Fruit fly (Drosophila melanogaster) whole organism, embryonic: ENCODE measurements around the gene CG42638.
A peak's percentile ranks its signal among the peaks of the same experiment; 100 is the strongest.

Experiments
- ATbp ChIP-seq: fragments of 200-800 bp; sonication (Bioruptor generic); optimal IDR thresholded peaks from 2 replicates; lab custom pipeline; 2017; ENCODE audit warnings: missing biosample characterization, mild to moderate bottlenecking, missing genetic modification characterization, missing genetic modification reagents
- Adf1 ChIP-seq: fragments of 200-800 bp; sonication (Bioruptor generic); IDR thresholded peaks from 2 replicates; pipeline ENCODE4 v1.3.6; 2022; ENCODE audit warnings: missing biosample characterization, missing genetic modification characterization
- Awh ChIP-seq: fragments of 200-800 bp; sonication (Bioruptor generic); IDR thresholded peaks from 2 replicates; pipeline ENCODE4, ENCODE4 v1.3.6; 2022; ENCODE audit warnings: missing biosample characterization, missing genetic modification characterization
- B-H1 ChIP-seq: fragments of 200-800 bp; sonication (Bioruptor generic); IDR thresholded peaks from 3 replicates; pipeline ENCODE4 v1.3.6; 2022; ENCODE audit warnings: missing biosample characterization, missing genetic modification characterization
- Bdp1 ChIP-seq: fragments of 200-800 bp; sonication (Bioruptor generic); optimal IDR thresholded peaks from 3 replicates; lab custom pipeline; 2016; ENCODE audit warnings: missing biosample characterization, missing genetic modification characterization
- CG1024 ChIP-seq: fragments of 200-800 bp; sonication (Bioruptor generic); IDR thresholded peaks from 2 replicates; pipeline ENCODE4 v1.3.6; 2022; ENCODE audit warnings: missing biosample characterization, missing genetic modification characterization
- CG10267 ChIP-seq: fragments of 200-800 bp; sonication (Bioruptor generic); optimal IDR thresholded peaks from 2 replicates; lab custom pipeline; 2018; ENCODE audit warnings: missing biosample characterization, mild to moderate bottlenecking, missing genetic modification characterization, moderate library complexity
- CG10274 ChIP-seq: fragments of 200-800 bp; sonication (Bioruptor generic); optimal IDR thresholded peaks from 3 replicates; lab custom pipeline; 2017; ENCODE audit warnings: missing biosample characterization, mild to moderate bottlenecking, missing genetic modification characterization
- CG10654 ChIP-seq: fragments of 200-800 bp; sonication (Bioruptor generic); optimal IDR thresholded peaks from 2 replicates; lab custom pipeline; 2016; ENCODE audit warnings: missing biosample characterization, missing genetic modification characterization
- CG12744 ChIP-seq: fragments of 200-800 bp; sonication (Bioruptor generic); optimal IDR thresholded peaks from 2 replicates; lab custom pipeline; 2016; ENCODE audit warnings: missing biosample characterization, missing genetic modification characterization
- CG13894 ChIP-seq: fragments of 200-800 bp; sonication (Bioruptor generic); optimal IDR thresholded peaks from 3 replicates; lab custom pipeline; 2018; ENCODE audit warnings: missing biosample characterization, mild to moderate bottlenecking, missing genetic modification characterization, moderate library complexity
- CG15073 ChIP-seq: fragments of 200-800 bp; sonication (Bioruptor generic); optimal IDR thresholded peaks from 2 replicates; lab custom pipeline; 2016; ENCODE audit warnings: missing biosample characterization, missing genetic modification characterization
- CG16815 ChIP-seq: fragments of 200-800 bp; sonication (Bioruptor generic); optimal IDR thresholded peaks from 3 replicates; lab custom pipeline; 2017; ENCODE audit warnings: missing biosample characterization, mild to moderate bottlenecking, missing genetic modification characterization
- CG2889 ChIP-seq: fragments of 200-800 bp; sonication (Bioruptor generic); IDR thresholded peaks from 3 replicates; pipeline ENCODE4 v1.3.6; 2022; ENCODE audit warnings: missing biosample characterization, missing genetic modification characterization
- CG3407 ChIP-seq: fragments of 200-800 bp; sonication (Bioruptor generic); optimal IDR thresholded peaks from 2 replicates; lab custom pipeline; 2018; ENCODE audit warnings: missing biosample characterization, mild to moderate bottlenecking, missing genetic modification characterization
- CG34422 ChIP-seq: fragments of 200-800 bp; sonication (Bioruptor generic); IDR thresholded peaks from 3 replicates; pipeline ENCODE4 v1.3.6; 2022; ENCODE audit warnings: missing biosample characterization, missing genetic modification characterization
- CG3838 ChIP-seq: fragments of 200-800 bp; sonication (Bioruptor generic); optimal IDR thresholded peaks from 3 replicates; lab custom pipeline; 2016; ENCODE audit warnings: missing biosample characterization, missing genetic modification characterization
- CG4282 ChIP-seq: fragments of 200-800 bp; sonication (Bioruptor generic); optimal IDR thresholded peaks from 2 replicates; lab custom pipeline; 2016; ENCODE audit warnings: missing biosample characterization, missing genetic modification characterization
- CG4404 ChIP-seq: fragments of 200-800 bp; sonication (Bioruptor generic); IDR thresholded peaks from 2 replicates; pipeline ENCODE4 v1.3.6; 2022; ENCODE audit warnings: missing biosample characterization, missing genetic modification characterization
- CG4820 ChIP-seq: fragments of 200-800 bp; sonication (Bioruptor generic); optimal IDR thresholded peaks from 3 replicates; lab custom pipeline; 2016; ENCODE audit warnings: missing biosample characterization, missing genetic modification characterization
- CG9609 ChIP-seq: fragments of 200-800 bp; sonication (Bioruptor generic); optimal IDR thresholded peaks from 3 replicates; lab custom pipeline; 2016; ENCODE audit warnings: missing biosample characterization, missing genetic modification characterization
- D ChIP-seq, 2 experiments: fragments of 200-800 bp in 1 of 2; fragments of >200 bp in 1 of 2; sonication (Bioruptor generic) in 1 of 2; optimal IDR thresholded peaks; 2 replicates in 1 of 2; 3 replicates in 1 of 2; lab custom pipeline; 2017; ENCODE audit warnings: mild to moderate bottlenecking in 1 of 2, missing biosample characterization in 1 of 2, missing genetic modification characterization in 1 of 2, missing genetic modification reagents in 1 of 2
- Dad ChIP-seq: fragments of 200-800 bp; sonication (Bioruptor generic); optimal IDR thresholded peaks from 3 replicates; lab custom pipeline; 2016; ENCODE audit warnings: missing biosample characterization, missing genetic modification characterization
- Doc3 ChIP-seq: fragments of 200-800 bp; sonication (Bioruptor generic); IDR thresholded peaks from 3 replicates; pipeline ENCODE4 v1.3.6; 2022; ENCODE audit warnings: missing biosample characterization, missing genetic modification characterization; ENCODE audit not compliant: partially characterized antibody
- Gsc ChIP-seq: fragments of 200-800 bp; sonication (Bioruptor generic); IDR thresholded peaks from 2 replicates; pipeline ENCODE4 v1.3.6; 2022; ENCODE audit warnings: missing biosample characterization, missing genetic modification characterization
- Jarid2 ChIP-seq: fragments of 200-800 bp; sonication (Bioruptor generic); optimal IDR thresholded peaks from 3 replicates; lab custom pipeline; 2017; ENCODE audit warnings: mild to moderate bottlenecking, missing biosample characterization, missing genetic modification reagents, missing genetic modification characterization
- Kr ChIP-seq: fragments of 200-800 bp; sonication (Bioruptor generic); optimal IDR thresholded peaks from 2 replicates; lab custom pipeline; 2017; ENCODE audit warnings: missing biosample characterization, mild to moderate bottlenecking, missing genetic modification characterization
- Mes4 ChIP-seq: fragments of 200-800 bp; sonication (Bioruptor generic); optimal IDR thresholded peaks from 2 replicates; lab custom pipeline; 2016; ENCODE audit warnings: missing biosample characterization, missing genetic modification characterization
- Myb ChIP-seq: fragments of 200-800 bp; sonication (Bioruptor generic); optimal IDR thresholded peaks from 2 replicates; lab custom pipeline; 2016; ENCODE audit warnings: missing biosample characterization, missing genetic modification characterization
- Nf-YA ChIP-seq: fragments of 200-800 bp; sonication (Bioruptor generic); IDR thresholded peaks from 2 replicates; pipeline ENCODE4 v1.3.6; 2022; ENCODE audit warnings: missing biosample characterization, missing genetic modification characterization
- Pdp1 ChIP-seq, 2 experiments: fragments of 200-800 bp; sonication (Bioruptor generic); optimal IDR thresholded peaks; 3 replicates each; lab custom pipeline; 2016; ENCODE audit warnings: missing biosample characterization in 2 of 2, missing genetic modification characterization in 2 of 2, mild to moderate bottlenecking in 1 of 2, moderate library complexity in 1 of 2
- Ptx1 ChIP-seq: fragments of 200-800 bp; sonication (Bioruptor generic); IDR thresholded peaks from 2 replicates; pipeline ENCODE4 v1.3.6; 2022; ENCODE audit warnings: missing biosample characterization, missing genetic modification characterization
- Side ChIP-seq: fragments of 200-800 bp; sonication (Bioruptor generic); optimal IDR thresholded peaks from 2 replicates; lab custom pipeline; 2016; ENCODE audit warnings: missing biosample characterization, missing genetic modification characterization
- Sin3A ChIP-seq: fragments of >200 bp; optimal IDR thresholded peaks from 2 replicates; lab custom pipeline; 2018
- Vsx1 ChIP-seq: fragments of 200-800 bp; sonication (Bioruptor generic); optimal IDR thresholded peaks from 2 replicates; lab custom pipeline; 2017; ENCODE audit warnings: missing biosample characterization, mild to moderate bottlenecking, missing genetic modification characterization, missing genetic modification reagents
- abd-A ChIP-seq: fragments of 200-800 bp; sonication (Bioruptor generic); optimal IDR thresholded peaks from 3 replicates; lab custom pipeline; 2019; ENCODE audit warnings: missing biosample characterization, mild to moderate bottlenecking, missing genetic modification characterization, moderate library complexity
- aop ChIP-seq: fragments of 200-800 bp; sonication (Bioruptor generic); IDR thresholded peaks from 2 replicates; pipeline ENCODE4 v1.3.6; 2022; ENCODE audit warnings: missing biosample characterization, missing genetic modification characterization
- ase ChIP-seq: fragments of 200-800 bp; sonication (Bioruptor generic); IDR thresholded peaks from 3 replicates; pipeline ENCODE4 v1.3.6; 2022; ENCODE audit warnings: missing biosample characterization, missing genetic modification characterization
- corto ChIP-seq: fragments of 200-800 bp; sonication (Bioruptor generic); optimal IDR thresholded peaks from 2 replicates; lab custom pipeline; 2016; ENCODE audit warnings: missing biosample characterization, mild to moderate bottlenecking, missing genetic modification characterization, moderate library complexity
- dm ChIP-seq: fragments of 200-800 bp; sonication (Bioruptor generic); optimal IDR thresholded peaks from 3 replicates; lab custom pipeline; 2016; ENCODE audit warnings: missing biosample characterization, missing genetic modification characterization
- emc ChIP-seq: fragments of 200-800 bp; sonication (Bioruptor generic); optimal IDR thresholded peaks from 2 replicates; lab custom pipeline; 2016; ENCODE audit warnings: missing biosample characterization, missing genetic modification characterization
- hkb ChIP-seq, 2 experiments: fragments of 200-800 bp in 1 of 2; fragments of >200 bp in 1 of 2; sonication (Bioruptor generic) in 1 of 2; IDR thresholded peaks in 1 of 2; optimal IDR thresholded peaks in 1 of 2; 2 replicates each; pipeline versions ENCODE4 v1.3.6 to Lab custom; 2017 to 2022; ENCODE audit warnings: missing biosample characterization in 1 of 2, missing genetic modification characterization in 1 of 2
- pum ChIP-seq: fragments of 200-800 bp; sonication (Bioruptor generic); optimal IDR thresholded peaks from 2 replicates; lab custom pipeline; 2016; ENCODE audit warnings: missing biosample characterization, missing genetic modification characterization
- pzg ChIP-seq: fragments of 200-800 bp; sonication (Bioruptor generic); optimal IDR thresholded peaks from 3 replicates; lab custom pipeline; 2018; ENCODE audit warnings: missing biosample characterization, mild to moderate bottlenecking, missing genetic modification characterization, moderate library complexity
- ro ChIP-seq: fragments of 200-800 bp; sonication (Bioruptor generic); IDR thresholded peaks from 2 replicates; pipeline ENCODE4 v1.3.6; 2022; ENCODE audit warnings: missing biosample characterization, missing genetic modification characterization
- row ChIP-seq: fragments of 200-800 bp; sonication (Bioruptor generic); IDR thresholded peaks from 3 replicates; pipeline ENCODE4 v1.3.6; 2022; ENCODE audit warnings: missing biosample characterization, missing genetic modification characterization
- slbo ChIP-seq: fragments of 200-800 bp; sonication (Bioruptor generic); IDR thresholded peaks from 2 replicates; pipeline ENCODE4 v1.3.6; 2022; ENCODE audit warnings: missing biosample characterization, missing genetic modification characterization
- tin ChIP-seq: fragments of 200-800 bp; sonication (Bioruptor generic); optimal IDR thresholded peaks from 3 replicates; lab custom pipeline; 2016; ENCODE audit warnings: missing biosample characterization, missing genetic modification characterization
- unpg ChIP-seq: fragments of 200-800 bp; sonication (Bioruptor generic); optimal IDR thresholded peaks from 3 replicates; lab custom pipeline; 2018; ENCODE audit warnings: missing biosample characterization, mild to moderate bottlenecking, missing genetic modification characterization, moderate library complexity
- zf30C ChIP-seq: fragments of 200-800 bp; sonication (Bioruptor generic); optimal IDR thresholded peaks from 3 replicates; lab custom pipeline; 2018; ENCODE audit warnings: missing biosample characterization, mild to moderate bottlenecking, missing genetic modification characterization
- zfh1 ChIP-seq: fragments of 200-800 bp; sonication (Bioruptor generic); IDR thresholded peaks from 3 replicates; pipeline ENCODE4 v1.3.6; 2022; ENCODE audit warnings: missing biosample characterization, missing genetic modification characterization

The CG42638 gene

DNA sequence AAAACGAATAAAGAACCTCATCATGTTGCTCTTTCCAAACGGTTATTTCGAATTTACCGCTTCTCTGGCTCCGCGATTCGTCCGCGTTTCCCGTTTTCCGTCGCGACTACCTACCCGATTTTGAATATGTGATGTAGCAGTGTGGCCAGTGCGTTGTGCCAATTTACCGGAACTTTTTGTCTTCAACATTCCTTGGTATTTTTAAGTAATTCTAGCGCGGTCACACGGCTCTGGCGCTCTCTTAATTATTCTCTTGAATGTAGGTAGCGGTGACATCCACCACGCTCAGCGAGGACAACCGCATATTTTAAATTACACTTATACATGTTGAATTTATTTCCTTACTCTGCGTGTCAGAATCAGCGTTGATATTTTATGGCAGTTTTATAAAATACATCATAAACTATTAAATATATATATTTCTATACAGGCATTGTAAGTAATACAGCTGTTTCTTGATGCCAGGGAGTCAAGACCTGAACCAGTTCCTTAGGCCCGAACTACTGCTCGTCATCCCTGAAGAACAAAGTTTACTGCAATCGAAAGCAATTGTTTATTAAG, 44.0 kb upstream of the CG42638 start, which contains the start of the genes CG42637, Gyc76C and SREBP (continued):
- TF ChIP-seq Doc3 (GFP tag; lab: Robert Waterston, UW): no peak
- TF ChIP-seq zfh1: 0 out of 3 replicates have a peak, but pooled peaks have one; percentile 36
- no peak for TF ChIP-seq CG10654 (GFP tag; lab: Kevin White, UChicago)
- TF ChIP-seq dm (GFP tag; lab: Kevin White, UChicago): no peak
- TF ChIP-seq unpg (GFP tag; lab: Kevin White, UChicago): no peak
- TF ChIP-seq row (GFP tag; lab: Robert Waterston, UW): peak; percentile 43; the same call in 2 of the 3 replicates
- TF ChIP-seq corto (GFP tag; lab: Kevin White, UChicago): no peak
- no peak for TF ChIP-seq CG4282
- peak; percentile 47 for TF ChIP-seq hkb (optimal IDR thresholded peaks at IDR 0.05; lab: Kevin White, UChicago)
- peak; percentile 19; the same call in 1 of the 2 replicates for TF ChIP-seq hkb (GFP tag; IDR thresholded peaks at IDR 0.05; lab: Robert Waterston, UW)
- peak; percentile 6 for TF ChIP-seq Side (GFP tag; lab: Kevin White, UChicago)
- no peak for TF ChIP-seq CG4820
- TF ChIP-seq aop: no peak
- TF ChIP-seq B-H1 (GFP tag; lab: Robert Waterston, UW): no peak
- TF ChIP-seq Adf1: peak; percentile 25; the same call in 1 of the 2 replicates
- no peak for TF ChIP-seq CG16815
- TF ChIP-seq CG1024: no peak
- no peak for TF ChIP-seq pum (GFP tag; lab: Kevin White, UChicago)
- TF ChIP-seq Pdp1 (GFP tag; optimal IDR thresholded peaks at IDR 0.05; lab: Kevin White, UChicago): peak in 1 of 2 experiments; percentile 13
- no peak for TF ChIP-seq CG3407
- TF ChIP-seq Dad (GFP tag; lab: Kevin White, UChicago): peak; percentile 48
- TF ChIP-seq Gsc (GFP tag; lab: Robert Waterston, UW): no peak
- TF ChIP-seq Ptx1 (GFP tag; lab: Robert Waterston, UW): no peak
- TF ChIP-seq CG13894 (tag; lab: Kevin White, UChicago): peak; percentile 64
- TF ChIP-seq CG10274 (GFP tag; lab: Kevin White, UChicago): no peak
- TF ChIP-seq Kr (GFP tag; lab: Kevin White, UChicago): no peak
- TF ChIP-seq CG15073 (GFP tag; lab: Kevin White, UChicago): no peak
- no peak for TF ChIP-seq Nf-YA (GFP tag; lab: Robert Waterston, UW)
- TF ChIP-seq abd-A (tag; lab: Kevin White, UChicago): peak; percentile 60
- TF ChIP-seq Bdp1 (GFP tag; lab: Kevin White, UChicago): peak; percentile 1
- TF ChIP-seq tin (GFP tag; lab: Kevin White, UChicago): no peak
- TF ChIP-seq CG34422 (GFP tag; lab: Robert Waterston, UW): no peak
- peak; percentile 71 for TF ChIP-seq Jarid2 (GFP tag; lab: Kevin White, UChicago)
- peak; percentile 87 for TF ChIP-seq Myb (GFP tag; lab: Kevin White, UChicago)
- TF ChIP-seq zf30C: no peak
- peak; percentile 11 for TF ChIP-seq CG3838 (GFP tag; lab: Kevin White, UChicago)
- no peak for TF ChIP-seq Awh (GFP tag; lab: Robert Waterston, UW)
- TF ChIP-seq pzg (GFP tag; lab: Kevin White, UChicago): peak; percentile 93
- TF ChIP-seq CG10267 (tag; lab: Kevin White, UChicago): peak; percentile 66
- no peak for TF ChIP-seq emc
- TF ChIP-seq CG2889 (GFP tag; lab: Robert Waterston, UW): no peak
- no peak for TF ChIP-seq slbo (GFP tag; lab: Robert Waterston, UW)
- TF ChIP-seq Sin3A (lab: Kevin White, UChicago): peak; percentile 47
- TF ChIP-seq D (optimal IDR thresholded peaks at IDR 0.05; lab: Kevin White, UChicago): no peak
- no peak for TF ChIP-seq D (GFP tag; optimal IDR thresholded peaks at IDR 0.05; lab: Kevin White, UChicago)
- TF ChIP-seq ATbp (GFP tag; lab: Kevin White, UChicago): no peak
- no peak for TF ChIP-seq ro (GFP tag; lab: Robert Waterston, UW)
- no peak for TF ChIP-seq CG4404 (GFP tag; lab: Robert Waterston, UW)
- no peak for TF ChIP-seq CG12744
- TF ChIP-seq Mes4 (GFP tag; lab: Kevin White, UChicago): no peak
- no peak for TF ChIP-seq CG9609
- TF ChIP-seq Vsx1: no peak
- no peak for TF ChIP-seq ase (GFP tag; lab: Robert Waterston, UW)
